Worm (Caenorhabditis elegans) whole organism, L1 larva: ENCODE results near the gene Y51A2B.8.

Experiments used
- C34B4.2 ChIP-seq: sonication (generic microtip); optimal IDR thresholded peaks from 2 replicates; lab custom pipeline; 2017; ENCODE audit warnings: mild to moderate bottlenecking, missing genetic modification characterization, missing compliant biosample characterization
- F16B12.6 ChIP-seq: fragments of 150-350 bp; optimal IDR thresholded peaks from 2 replicates; lab custom pipeline; 2014; ENCODE audit warnings: missing biosample characterization, missing genetic modification characterization
- ama-1 ChIP-seq: fragments of 150-350 bp; optimal IDR thresholded peaks from 2 replicates; lab custom pipeline; 2014
- blmp-1 ChIP-seq: fragments of 150-350 bp; optimal IDR thresholded peaks from 2 replicates; lab custom pipeline; 2014; ENCODE audit warnings: missing biosample characterization, missing genetic modification characterization
- ceh-63 ChIP-seq: fragments of 200-800 bp; sonication (Bioruptor generic); optimal IDR thresholded peaks from 2 replicates; lab custom pipeline; 2018; ENCODE audit warnings: mild to moderate bottlenecking, missing genetic modification characterization, missing compliant biosample characterization
- ceh-8 ChIP-seq: fragments of 200-800 bp; sonication (Bioruptor generic); optimal IDR thresholded peaks from 2 replicates; lab custom pipeline; 2018; ENCODE audit warnings: mild to moderate bottlenecking, missing genetic modification characterization, moderate library complexity, missing compliant biosample characterization
- ceh-82 ChIP-seq, 3 experiments: fragments of 150-350 bp in 1 of 3; sonication (generic microtip) in 2 of 3; optimal IDR thresholded peaks; 2 replicates each; lab custom pipeline; 2014 to 2017; ENCODE audit warnings: missing biosample characterization in 3 of 3, missing genetic modification characterization in 3 of 3
- ceh-88 ChIP-seq: fragments of 200-800 bp; sonication (Bioruptor generic); IDR thresholded peaks from 2 replicates; pipeline ENCODE4 v1.3.6; 2022; ENCODE audit warnings: missing genetic modification characterization, missing compliant biosample characterization
- dpl-1 ChIP-seq, 3 experiments: fragments of 150-350 bp in 2 of 3; sonication (generic microtip) in 1 of 3; optimal IDR thresholded peaks; 2 replicates each; lab custom pipeline; 2014 to 2017; ENCODE audit warnings: missing biosample characterization in 3 of 3, missing genetic modification characterization in 3 of 3, missing genetic modification reagents in 3 of 3
- dsc-1 ChIP-seq: sonication (generic microtip); optimal IDR thresholded peaks from 2 replicates; lab custom pipeline; 2016; ENCODE audit warnings: mild to moderate bottlenecking, missing genetic modification characterization, missing compliant biosample characterization
- efl-1 ChIP-seq, 4 experiments: fragments of 150-350 bp; optimal IDR thresholded peaks in 3 of 4; peaks in 1 of 4; 1 replicate in 1 of 4; 2 replicates in 3 of 4; lab custom pipeline; 2014; ENCODE audit warnings: missing biosample characterization in 2 of 4, missing genetic modification characterization in 2 of 4, missing genetic modification reagents in 2 of 4
- efl-3 ChIP-seq: fragments of 200-800 bp; sonication (Bioruptor generic); optimal IDR thresholded peaks from 2 replicates; lab custom pipeline; 2018; ENCODE audit warnings: mild to moderate bottlenecking, missing genetic modification characterization, missing compliant biosample characterization
- egl-27 ChIP-seq, 2 experiments: fragments of 150-350 bp in 1 of 2; sonication (generic microtip); optimal IDR thresholded peaks; 3 replicates each; lab custom pipeline; 2017 to 2018; ENCODE audit warnings: missing biosample characterization in 2 of 2, missing genetic modification characterization in 2 of 2, missing genetic modification reagents in 2 of 2
- elt-2 ChIP-seq: sonication (generic microtip); optimal IDR thresholded peaks from 2 replicates; lab custom pipeline; 2016; ENCODE audit warnings: missing genetic modification characterization, mild to moderate bottlenecking, inconsistent platforms, missing compliant biosample characterization, missing genetic modification reagents
- ets-5 ChIP-seq: fragments of 200-800 bp; sonication (Bioruptor generic); IDR thresholded peaks from 2 replicates; pipeline ENCODE4 v1.3.6; 2022; ENCODE audit warnings: missing genetic modification characterization, missing compliant biosample characterization
- fkh-10 ChIP-seq: sonication (generic microtip); optimal IDR thresholded peaks from 2 replicates; lab custom pipeline; 2017; ENCODE audit warnings: missing biosample characterization, missing genetic modification reagents, missing genetic modification characterization
- fkh-4 ChIP-seq: sonication (generic microtip); optimal IDR thresholded peaks from 2 replicates; lab custom pipeline; 2016; ENCODE audit warnings: missing compliant biosample characterization, missing genetic modification characterization, borderline replicate concordance
- grh-1 ChIP-seq: fragments of 200-800 bp; sonication (Bioruptor generic); IDR thresholded peaks from 2 replicates; pipeline ENCODE4 v1.3.6; 2022; ENCODE audit warnings: missing genetic modification reagents, missing genetic modification characterization, missing compliant biosample characterization
- hlh-17 ChIP-seq: fragments of 200-800 bp; sonication (Bioruptor generic); optimal IDR thresholded peaks from 2 replicates; lab custom pipeline; 2018; ENCODE audit warnings: missing genetic modification characterization, mild to moderate bottlenecking, missing compliant biosample characterization, moderate library complexity, borderline replicate concordance
- irx-1 ChIP-seq: sonication (generic microtip); optimal IDR thresholded peaks from 2 replicates; lab custom pipeline; 2016; ENCODE audit warnings: missing genetic modification characterization, missing compliant biosample characterization
- isw-1 ChIP-seq: fragments of 200-800 bp; sonication (Bioruptor generic); IDR thresholded peaks from 2 replicates; pipeline ENCODE4 v1.3.6; 2022; ENCODE audit warnings: missing genetic modification characterization, missing compliant biosample characterization
- lin-13 ChIP-seq: fragments of 150-350 bp; optimal IDR thresholded peaks from 2 replicates; lab custom pipeline; 2014; ENCODE audit warnings: missing biosample characterization, missing genetic modification reagents, missing genetic modification characterization
- lin-14 ChIP-seq: fragments of 200-800 bp; sonication (Bioruptor generic); optimal IDR thresholded peaks from 2 replicates; lab custom pipeline; 2018; ENCODE audit warnings: mild to moderate bottlenecking, missing genetic modification characterization, moderate library complexity, missing compliant biosample characterization
- lir-3 ChIP-seq: sonication (generic microtip); optimal IDR thresholded peaks from 2 replicates; lab custom pipeline; 2016; ENCODE audit warnings: mild to moderate bottlenecking, missing genetic modification characterization, moderate library complexity, missing compliant biosample characterization; ENCODE audit not compliant: poor library complexity
- mdl-1 ChIP-seq, 2 experiments: fragments of 150-350 bp; optimal IDR thresholded peaks; 2 replicates each; lab custom pipeline; 2014 to 2017; ENCODE audit warnings: missing biosample characterization in 2 of 2, missing genetic modification characterization in 2 of 2, inconsistent platforms in 1 of 2
- mef-2 ChIP-seq: fragments of 150-350 bp; optimal IDR thresholded peaks from 2 replicates; lab custom pipeline; 2014; ENCODE audit warnings: missing biosample characterization, missing genetic modification characterization
- mep-1 ChIP-seq: fragments of 150-350 bp; optimal IDR thresholded peaks from 2 replicates; lab custom pipeline; 2014; ENCODE audit warnings: missing biosample characterization, missing genetic modification characterization
- nhr-11 ChIP-seq: fragments of 150-350 bp; optimal IDR thresholded peaks from 2 replicates; lab custom pipeline; 2014; ENCODE audit warnings: missing biosample characterization, missing genetic modification characterization
- nhr-20 ChIP-seq: sonication (generic microtip); optimal IDR thresholded peaks from 2 replicates; lab custom pipeline; 2016; ENCODE audit warnings: mild to moderate bottlenecking, missing genetic modification characterization, missing compliant biosample characterization
- nhr-28 ChIP-seq: fragments of 150-350 bp; optimal IDR thresholded peaks from 2 replicates; lab custom pipeline; 2014; ENCODE audit warnings: missing biosample characterization, missing genetic modification characterization
- nhr-77 ChIP-seq: fragments of 150-350 bp; optimal IDR thresholded peaks from 2 replicates; lab custom pipeline; 2014; ENCODE audit warnings: missing biosample characterization, missing genetic modification characterization
- nhr-90 ChIP-seq: sonication (generic microtip); optimal IDR thresholded peaks from 2 replicates; lab custom pipeline; 2016; ENCODE audit warnings: mild to moderate bottlenecking, missing genetic modification characterization, missing compliant biosample characterization; ENCODE audit not compliant: poor library complexity
- rnt-1 ChIP-seq: sonication (generic microtip); optimal IDR thresholded peaks from 2 replicates; lab custom pipeline; 2016; ENCODE audit warnings: mild to moderate bottlenecking, missing genetic modification characterization, moderate library complexity, missing compliant biosample characterization
- sup-37 ChIP-seq: fragments of 200-800 bp; sonication (Bioruptor generic); optimal IDR thresholded peaks from 2 replicates; lab custom pipeline; 2018; ENCODE audit warnings: mild to moderate bottlenecking, missing genetic modification characterization, missing compliant biosample characterization
- tbx-2 ChIP-seq: sonication (generic microtip); optimal IDR thresholded peaks from 2 replicates; lab custom pipeline; 2016; ENCODE audit warnings: missing genetic modification characterization, missing compliant biosample characterization
- unc-130 ChIP-seq: fragments of 150-350 bp; optimal IDR thresholded peaks from 2 replicates; lab custom pipeline; 2017; ENCODE audit warnings: missing biosample characterization, missing genetic modification characterization, inconsistent platforms
- unc-86 ChIP-seq: sonication (generic microtip); optimal IDR thresholded peaks from 2 replicates; lab custom pipeline; 2016; ENCODE audit warnings: missing genetic modification characterization, missing compliant biosample characterization
- unc-98 ChIP-seq: fragments of 200-800 bp; sonication (Bioruptor generic); IDR thresholded peaks from 2 replicates; pipeline ENCODE4 v1.3.6; 2022; ENCODE audit warnings: missing genetic modification characterization, missing compliant biosample characterization
- vab-15 ChIP-seq: sonication (generic microtip); optimal IDR thresholded peaks from 2 replicates; lab custom pipeline; 2017; ENCODE audit warnings: missing genotype, mild to moderate bottlenecking, missing genetic modification characterization, missing compliant biosample characterization
- ztf-4 ChIP-seq: fragments of 150-350 bp; optimal IDR thresholded peaks from 2 replicates; lab custom pipeline; 2014; ENCODE audit warnings: missing biosample characterization, missing genetic modification characterization

Gene Y51A2B.8

ce11 chrV:18354299-18354698 lies 24.6 kb upstream of the Y51A2B.8 start (continued):
- TF ChIP-seq nhr-77 (tag; lab: Kevin White, UChicago): no peak
- TF ChIP-seq fkh-10 (GFP tag; lab: Kevin White, UChicago): no peak
- no peak for TF ChIP-seq lin-14

- TF ChIP-seq ceh-63: no peak
- TF ChIP-seq dpl-1 (GFP tag; optimal IDR thresholded peaks at IDR 0.05; lab: Kevin White, UChicago): no peak
- TF ChIP-seq rnt-1 (tag; lab: Kevin White, UChicago): no peak
- TF ChIP-seq dsc-1: no peak
- no peak for TF ChIP-seq nhr-20 (tag; lab: Kevin White, UChicago)
- TF ChIP-seq isw-1: no peak
- no peak for TF ChIP-seq ceh-88 (GFP tag; lab: Robert Waterston, UW)
- no peak for TF ChIP-seq fkh-10 (GFP tag; lab: Kevin White, UChicago)
- no peak for TF ChIP-seq lin-14
- no peak for TF ChIP-seq ztf-4
- TF ChIP-seq, all 84 proteins: peak for 0
Measured at ce11 chrV:18355742-18356141, 23.2 kb upstream of the Y51A2B.8 start, which contains the start of gene C08E8.2. TSS of gene C08E8.2 (minus strand) at chrV:18355842.

ce11 chrV:18359888-18360287 lies 19.0 kb upstream of the Y51A2B.8 start, which contains the start of gene C08E8.5:
TSS of gene C08E8.5 (minus strand) at chrV:18359988.
- TF ChIP-seq vab-15 (no peak), tbx-2 (no peak), sup-37 (no peak), mef-2 (tag; lab: Kevin White, UChicago) (no peak), ceh-8 (GFP tag; lab: Kevin White, UChicago) (no peak), lir-3 (tag; lab: Kevin White, UChicago) (no peak), fkh-4 (tag; lab: Kevin White, UChicago) (no peak), F16B12.6 (tag; lab: Kevin White, UChicago) (no peak), unc-130 (tag; lab: Kevin White, UChicago) (no peak), ceh-63 (no peak), ets-5 (no peak), lin-13 (GFP tag; lab: Kevin White, UChicago) (no peak), elt-2 (tag; lab: Kevin White, UChicago) (no peak), nhr-77 (tag; lab: Kevin White, UChicago) (no peak), hlh-17 (no peak), fkh-10 (GFP tag; lab: Kevin White, UChicago) (no peak), mep-1 (tag; lab: Kevin White, UChicago) (no peak), ceh-82 (tag; optimal IDR thresholded peaks at IDR 0.05; lab: Kevin White, UChicago) (no peak), nhr-28 (tag; lab: Kevin White, UChicago) (no peak)

ce11 chrV:18362402-18362801 lies 16.5 kb upstream of the Y51A2B.8 start, which contains the start of gene C08E8.1:
TSS of gene C08E8.1 (minus strand) at chrV:18362502.
- TF ChIP-seq ceh-82 (tag; optimal IDR thresholded peaks at IDR 0.05; lab: Kevin White, UChicago) (no peak), nhr-90 (tag; lab: Kevin White, UChicago) (no peak), isw-1 (no peak), unc-86 (tag; lab: Kevin White, UChicago) (no peak), irx-1 (tag; lab: Kevin White, UChicago) (no peak), C34B4.2 (no peak), unc-130 (tag; lab: Kevin White, UChicago) (no peak), mdl-1 (tag; optimal IDR thresholded peaks at IDR 0.05; lab: Kevin White, UChicago) (no peak), blmp-1 (tag; lab: Kevin White, UChicago) (no peak), nhr-28 (tag; lab: Kevin White, UChicago) (no peak), ceh-8 (GFP tag; lab: Kevin White, UChicago) (no peak), dpl-1 (GFP tag; optimal IDR thresholded peaks at IDR 0.05; lab: Kevin White, UChicago) (no peak), egl-27 (tag; optimal IDR thresholded peaks at IDR 0.05; lab: Kevin White, UChicago) (no peak), nhr-11 (tag; lab: Kevin White, UChicago) (no peak), grh-1 (GFP tag; lab: Robert Waterston, UW) (no peak), ama-1 (lab: Kevin White, UChicago) (no peak), unc-98 (GFP tag; lab: Robert Waterston, UW) (no peak), efl-3 (GFP tag; lab: Kevin White, UChicago) (no peak), mef-2 (tag; lab: Kevin White, UChicago) (no peak), efl-1 (optimal IDR thresholded peaks at IDR 0.05; lab: Kevin White, UChicago) (no peak), efl-1 (GFP tag; optimal IDR thresholded peaks at IDR 0.05 in 1 of 2; lab: Kevin White, UChicago) (no peak)
